Worm (Caenorhabditis elegans) whole organism, L1 larva: ENCODE results near the gene C53B7.6.
A peak's percentile ranks its signal among the peaks of the same experiment; 100 is the strongest.

Source experiments
- C04F5.9 ChIP-seq: sonication (generic microtip); optimal IDR thresholded peaks from 2 replicates; lab custom pipeline; 2016; ENCODE audit warnings: missing genetic modification characterization, missing compliant biosample characterization
- C16A3.4 ChIP-seq: fragments of 150-350 bp; optimal IDR thresholded peaks from 2 replicates; lab custom pipeline; 2014; ENCODE audit warnings: missing biosample characterization, missing genetic modification characterization
- Y116A8C.19 ChIP-seq: sonication (generic microtip); optimal IDR thresholded peaks from 2 replicates; lab custom pipeline; 2016; ENCODE audit warnings: missing compliant biosample characterization, missing genetic modification characterization, borderline replicate concordance
- aha-1 ChIP-seq: fragments of 150-350 bp; optimal IDR thresholded peaks from 2 replicates; lab custom pipeline; 2014; ENCODE audit warnings: missing biosample characterization, missing genetic modification characterization
- alr-1 ChIP-seq: fragments of 200-800 bp; sonication (Bioruptor generic); optimal IDR thresholded peaks from 2 replicates; lab custom pipeline; 2018; ENCODE audit warnings: borderline replicate concordance, mild to moderate bottlenecking, missing genetic modification characterization, missing compliant biosample characterization
- blmp-1 ChIP-seq: fragments of 150-350 bp; optimal IDR thresholded peaks from 2 replicates; lab custom pipeline; 2014; ENCODE audit warnings: missing biosample characterization, missing genetic modification characterization
- ceh-63 ChIP-seq: fragments of 200-800 bp; sonication (Bioruptor generic); optimal IDR thresholded peaks from 2 replicates; lab custom pipeline; 2018; ENCODE audit warnings: mild to moderate bottlenecking, missing genetic modification characterization, missing compliant biosample characterization
- ceh-8 ChIP-seq: fragments of 200-800 bp; sonication (Bioruptor generic); optimal IDR thresholded peaks from 2 replicates; lab custom pipeline; 2018; ENCODE audit warnings: mild to moderate bottlenecking, missing genetic modification characterization, moderate library complexity, missing compliant biosample characterization
- ces-1 ChIP-seq: fragments of 150-350 bp; optimal IDR thresholded peaks from 2 replicates; lab custom pipeline; 2014; ENCODE audit warnings: missing biosample characterization, missing genetic modification reagents, missing genetic modification characterization
- egl-13 ChIP-seq: sonication (generic microtip); optimal IDR thresholded peaks from 2 replicates; lab custom pipeline; 2016; ENCODE audit warnings: missing genotype, missing genetic modification reagents, missing genetic modification characterization, missing compliant biosample characterization
- egl-27 ChIP-seq, 2 experiments: fragments of 150-350 bp in 1 of 2; sonication (generic microtip); optimal IDR thresholded peaks; 3 replicates each; lab custom pipeline; 2017 to 2018; ENCODE audit warnings: missing biosample characterization in 2 of 2, missing genetic modification characterization in 2 of 2, missing genetic modification reagents in 2 of 2
- elt-2 ChIP-seq: sonication (generic microtip); optimal IDR thresholded peaks from 2 replicates; lab custom pipeline; 2016; ENCODE audit warnings: missing genetic modification characterization, mild to moderate bottlenecking, inconsistent platforms, missing compliant biosample characterization, missing genetic modification reagents
- elt-3 ChIP-seq, 6 experiments: fragments of 150-350 bp in 1 of 6; sonication (generic microtip); optimal IDR thresholded peaks; 2 replicates each; lab custom pipeline; 2017 to 2018; ENCODE audit warnings: missing biosample characterization in 6 of 6, missing genetic modification characterization in 6 of 6, inconsistent platforms in 1 of 6
- fkh-10 ChIP-seq: sonication (generic microtip); optimal IDR thresholded peaks from 2 replicates; lab custom pipeline; 2017; ENCODE audit warnings: missing biosample characterization, missing genetic modification reagents, missing genetic modification characterization
- fkh-4 ChIP-seq: sonication (generic microtip); optimal IDR thresholded peaks from 2 replicates; lab custom pipeline; 2016; ENCODE audit warnings: missing compliant biosample characterization, missing genetic modification characterization, borderline replicate concordance
- fos-1 ChIP-seq: fragments of 150-350 bp; optimal IDR thresholded peaks from 2 replicates; lab custom pipeline; 2014; ENCODE audit warnings: missing biosample characterization, missing genetic modification characterization
- hlh-17 ChIP-seq: fragments of 200-800 bp; sonication (Bioruptor generic); optimal IDR thresholded peaks from 2 replicates; lab custom pipeline; 2018; ENCODE audit warnings: missing genetic modification characterization, mild to moderate bottlenecking, missing compliant biosample characterization, moderate library complexity, borderline replicate concordance
- hlh-4 ChIP-seq: sonication (generic microtip); optimal IDR thresholded peaks from 2 replicates; lab custom pipeline; 2016; ENCODE audit warnings: mild to moderate bottlenecking, missing genetic modification characterization, missing compliant biosample characterization
- hpl-2 ChIP-seq: fragments of 150-350 bp; optimal IDR thresholded peaks from 2 replicates; lab custom pipeline; 2014; ENCODE audit warnings: missing biosample characterization, missing genetic modification reagents, missing genetic modification characterization
- isw-1 ChIP-seq: fragments of 200-800 bp; sonication (Bioruptor generic); IDR thresholded peaks from 2 replicates; pipeline ENCODE4 v1.3.6; 2022; ENCODE audit warnings: missing genetic modification characterization, missing compliant biosample characterization
- jun-1 ChIP-seq: fragments of 150-350 bp; optimal IDR thresholded peaks from 2 replicates; lab custom pipeline; 2014; ENCODE audit warnings: missing biosample characterization, missing genetic modification reagents, missing genetic modification characterization
- lin-13 ChIP-seq: fragments of 150-350 bp; optimal IDR thresholded peaks from 2 replicates; lab custom pipeline; 2014; ENCODE audit warnings: missing biosample characterization, missing genetic modification reagents, missing genetic modification characterization
- lin-15B ChIP-seq: fragments of 150-350 bp; sonication (generic microtip); optimal IDR thresholded peaks from 3 replicates; lab custom pipeline; 2014; ENCODE audit warnings: missing biosample characterization, missing genetic modification characterization
- lir-3 ChIP-seq: sonication (generic microtip); optimal IDR thresholded peaks from 2 replicates; lab custom pipeline; 2016; ENCODE audit warnings: mild to moderate bottlenecking, missing genetic modification characterization, moderate library complexity, missing compliant biosample characterization; ENCODE audit not compliant: poor library complexity
- lsy-2 ChIP-seq, 2 experiments: fragments of 150-350 bp; optimal IDR thresholded peaks; 2 replicates each; lab custom pipeline; 2014; ENCODE audit warnings: missing biosample characterization in 2 of 2, missing genetic modification characterization in 2 of 2
- mdl-1 ChIP-seq, 2 experiments: fragments of 150-350 bp; optimal IDR thresholded peaks; 2 replicates each; lab custom pipeline; 2014 to 2017; ENCODE audit warnings: missing biosample characterization in 2 of 2, missing genetic modification characterization in 2 of 2, inconsistent platforms in 1 of 2
- mef-2 ChIP-seq: fragments of 150-350 bp; optimal IDR thresholded peaks from 2 replicates; lab custom pipeline; 2014; ENCODE audit warnings: missing biosample characterization, missing genetic modification characterization
- mep-1 ChIP-seq: fragments of 150-350 bp; optimal IDR thresholded peaks from 2 replicates; lab custom pipeline; 2014; ENCODE audit warnings: missing biosample characterization, missing genetic modification characterization
- nhr-20 ChIP-seq: sonication (generic microtip); optimal IDR thresholded peaks from 2 replicates; lab custom pipeline; 2016; ENCODE audit warnings: mild to moderate bottlenecking, missing genetic modification characterization, missing compliant biosample characterization
- nhr-237 ChIP-seq: fragments of 150-350 bp; optimal IDR thresholded peaks from 2 replicates; lab custom pipeline; 2014; ENCODE audit warnings: missing biosample characterization, missing genetic modification characterization
- nhr-28 ChIP-seq: fragments of 150-350 bp; optimal IDR thresholded peaks from 2 replicates; lab custom pipeline; 2014; ENCODE audit warnings: missing biosample characterization, missing genetic modification characterization
- nhr-47 ChIP-seq: sonication (generic microtip); optimal IDR thresholded peaks from 2 replicates; lab custom pipeline; 2016; ENCODE audit warnings: mild to moderate bottlenecking, missing genetic modification characterization, moderate library complexity, missing compliant biosample characterization
- nhr-76 ChIP-seq: sonication (generic microtip); optimal IDR thresholded peaks from 2 replicates; lab custom pipeline; 2017; ENCODE audit warnings: missing biosample characterization, missing genetic modification characterization
- nhr-84 ChIP-seq: sonication (generic microtip); optimal IDR thresholded peaks from 2 replicates; lab custom pipeline; 2017; ENCODE audit warnings: missing biosample characterization, missing genetic modification characterization
- pag-3 ChIP-seq: sonication (generic microtip); optimal IDR thresholded peaks from 2 replicates; lab custom pipeline; 2017; ENCODE audit warnings: missing genetic modification characterization, mild to moderate bottlenecking, missing compliant biosample characterization, antibody characterized with exemption, borderline replicate concordance; ENCODE audit not compliant: insufficient read depth
- rnt-1 ChIP-seq: sonication (generic microtip); optimal IDR thresholded peaks from 2 replicates; lab custom pipeline; 2016; ENCODE audit warnings: mild to moderate bottlenecking, missing genetic modification characterization, moderate library complexity, missing compliant biosample characterization
- snpc-4 ChIP-seq: fragments of 150-350 bp; optimal IDR thresholded peaks from 2 replicates; lab custom pipeline; 2014; ENCODE audit warnings: missing biosample characterization, missing genetic modification characterization
- sup-37 ChIP-seq: fragments of 200-800 bp; sonication (Bioruptor generic); optimal IDR thresholded peaks from 2 replicates; lab custom pipeline; 2018; ENCODE audit warnings: mild to moderate bottlenecking, missing genetic modification characterization, missing compliant biosample characterization
- tlp-1 ChIP-seq: fragments of 150-350 bp; optimal IDR thresholded peaks from 2 replicates; lab custom pipeline; 2014; ENCODE audit warnings: missing biosample characterization, missing genetic modification characterization
- unc-130 ChIP-seq: fragments of 150-350 bp; optimal IDR thresholded peaks from 2 replicates; lab custom pipeline; 2017; ENCODE audit warnings: missing biosample characterization, missing genetic modification characterization, inconsistent platforms
- unc-30 ChIP-seq: sonication (generic microtip); optimal IDR thresholded peaks from 2 replicates; lab custom pipeline; 2017; ENCODE audit warnings: missing biosample characterization, missing genetic modification characterization
- unc-86 ChIP-seq: sonication (generic microtip); optimal IDR thresholded peaks from 2 replicates; lab custom pipeline; 2016; ENCODE audit warnings: missing genetic modification characterization, missing compliant biosample characterization
- unc-98 ChIP-seq: fragments of 200-800 bp; sonication (Bioruptor generic); IDR thresholded peaks from 2 replicates; pipeline ENCODE4 v1.3.6; 2022; ENCODE audit warnings: missing genetic modification characterization, missing compliant biosample characterization
- xbp-1 ChIP-seq: sonication (generic microtip); optimal IDR thresholded peaks from 2 replicates; lab custom pipeline; 2016; ENCODE audit warnings: missing genetic modification characterization, missing compliant biosample characterization
- zag-1 ChIP-seq: fragments of 150-350 bp; optimal IDR thresholded peaks from 2 replicates; lab custom pipeline; 2014; ENCODE audit warnings: missing biosample characterization, missing genetic modification characterization
- ztf-4 ChIP-seq: fragments of 150-350 bp; optimal IDR thresholded peaks from 2 replicates; lab custom pipeline; 2014; ENCODE audit warnings: missing biosample characterization, missing genetic modification characterization

The C53B7.6 gene

DNA sequence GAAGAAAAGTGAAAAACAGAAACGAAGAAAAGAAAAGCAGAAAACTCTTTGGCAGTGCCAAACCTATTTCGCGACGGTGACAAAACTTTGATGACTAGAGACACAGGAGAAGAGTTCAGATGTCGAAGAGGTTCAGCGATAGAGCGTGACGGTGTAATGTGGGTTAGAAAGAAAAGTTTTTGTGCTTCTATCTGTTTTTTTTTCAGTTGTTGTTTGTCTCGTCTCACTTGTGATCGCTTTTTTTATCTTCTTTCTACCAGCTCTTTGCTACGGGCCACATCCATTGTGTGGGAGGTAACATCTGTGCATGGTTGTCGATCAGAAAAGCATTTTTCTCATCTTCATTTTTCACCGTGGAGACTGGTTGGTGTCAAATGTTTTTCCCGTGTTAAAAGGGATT lies 42.7 kb downstream of the C53B7.6 start, which contains the start of gene F41B4.1 (continued):
- TF ChIP-seq elt-3 (tag; optimal IDR thresholded peaks at IDR 0.05; lab: Kevin White, UChicago) = no peak
- TF ChIP-seq C16A3.4 (tag; lab: Kevin White, UChicago) = no peak
- TF ChIP-seq nhr-84 (tag; lab: Kevin White, UChicago) = no peak
- peak; percentile 66 for TF ChIP-seq unc-130 (tag; lab: Kevin White, UChicago)
- TF ChIP-seq pag-3 (tag; lab: Kevin White, UChicago) = peak; percentile 94
- no peak for TF ChIP-seq ces-1 (GFP tag; lab: Kevin White, UChicago)
- TF ChIP-seq C04F5.9 (tag; lab: Kevin White, UChicago) = no peak
- TF ChIP-seq blmp-1 = no peak
- TF ChIP-seq nhr-237 (tag; lab: Kevin White, UChicago) = no peak
- TF ChIP-seq egl-13 = no peak
- no peak for TF ChIP-seq alr-1
- no peak for TF ChIP-seq sup-37 (GFP tag; lab: Kevin White, UChicago)
- TF ChIP-seq nhr-28 (tag; lab: Kevin White, UChicago) = no peak
- TF ChIP-seq elt-2 (tag; lab: Kevin White, UChicago) = no peak
- no peak for TF ChIP-seq isw-1 (GFP tag; lab: Robert Waterston, UW)
- no peak for TF ChIP-seq aha-1
- TF ChIP-seq unc-98 (GFP tag; lab: Robert Waterston, UW) = no peak
- no peak for TF ChIP-seq ztf-4 (tag; lab: Kevin White, UChicago)
- no peak for TF ChIP-seq unc-86
- no peak for TF ChIP-seq nhr-47
- no peak for TF ChIP-seq ceh-63 (GFP tag; lab: Kevin White, UChicago)
- TF ChIP-seq lsy-2 (tag; optimal IDR thresholded peaks at IDR 0.05; lab: Kevin White, UChicago) = peak; percentile 21 to 61
- TF ChIP-seq ceh-8 = no peak
- no peak for TF ChIP-seq lin-13
- peak in 1 of 2 experiments; percentile 37 for TF ChIP-seq mdl-1 (tag; optimal IDR thresholded peaks at IDR 0.05; lab: Kevin White, UChicago)
- TF ChIP-seq lir-3 (tag; lab: Kevin White, UChicago) = no peak
- TF ChIP-seq tlp-1 (tag; lab: Kevin White, UChicago) = no peak
- no peak for TF ChIP-seq jun-1 (tag; lab: Kevin White, UChicago)
- TF ChIP-seq snpc-4 (tag; lab: Kevin White, UChicago) = no peak
- TF ChIP-seq nhr-76 (tag; lab: Kevin White, UChicago) = no peak
- peak; percentile 35 for TF ChIP-seq nhr-20 (tag; lab: Kevin White, UChicago)
- TF ChIP-seq unc-30 (tag; lab: Kevin White, UChicago) = no peak
- no peak for TF ChIP-seq mep-1 (tag; lab: Kevin White, UChicago)
- no peak for TF ChIP-seq hlh-17 (GFP tag; lab: Kevin White, UChicago)
- TF ChIP-seq zag-1 (tag; lab: Kevin White, UChicago) = no peak
- TF ChIP-seq hpl-2 (GFP tag; lab: Kevin White, UChicago) = no peak
- peak; percentile 39 for TF ChIP-seq fkh-4 (tag; lab: Kevin White, UChicago)
- no peak for TF ChIP-seq fkh-10
- peak; percentile 63 for TF ChIP-seq mef-2 (tag; lab: Kevin White, UChicago)
- TF ChIP-seq Y116A8C.19 (tag; lab: Kevin White, UChicago) = no peak
- peak; percentile 74 for TF ChIP-seq rnt-1 (tag; lab: Kevin White, UChicago)
- no peak for TF ChIP-seq hlh-4 (tag; lab: Kevin White, UChicago)
- no peak for TF ChIP-seq fos-1 (tag; lab: Kevin White, UChicago)
- no peak for TF ChIP-seq egl-27 (tag; optimal IDR thresholded peaks at IDR 0.05; lab: Kevin White, UChicago)
- TF ChIP-seq xbp-1 (tag; lab: Kevin White, UChicago) = no peak
- no peak for TF ChIP-seq lin-15B
